Worm (Caenorhabditis elegans): ENCODE results near the gene nphp-2.

DNA sequence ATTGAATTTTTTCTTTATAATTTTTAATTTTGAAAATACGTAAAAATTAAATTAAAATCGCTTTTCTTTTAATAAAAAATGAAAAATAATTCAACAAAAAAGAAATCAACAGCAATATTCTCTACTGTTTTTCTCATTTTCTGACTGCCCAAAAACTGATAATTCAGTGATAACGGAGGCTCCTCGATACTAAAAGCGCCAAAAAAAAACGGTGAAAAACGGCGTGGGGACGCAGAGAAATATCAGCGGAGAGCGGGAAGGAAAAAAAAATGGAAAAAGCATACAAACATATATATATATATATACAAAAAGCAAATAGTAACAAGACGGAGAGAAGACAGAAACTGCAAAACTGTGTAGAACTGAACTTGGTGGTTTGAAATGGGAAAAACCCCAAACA is 12.5 kb upstream of the nphp-2 start:
- no peak for TF ChIP-seq ama-1 (optimal IDR thresholded peaks at IDR 0.05)
- no peak for TF ChIP-seq pes-1 (GFP tag; IDR thresholded peaks at IDR 0.05)
- no peak for TF ChIP-seq ets-7 (tag; optimal IDR thresholded peaks at IDR 0.05)
- no peak for TF ChIP-seq tbx-11 (GFP tag; IDR thresholded peaks at IDR 0.05)
- TF ChIP-seq aly-1 (tag; optimal IDR thresholded peaks at IDR 0.05), result no peak
- no peak for TF ChIP-seq ceh-36 (tag; optimal IDR thresholded peaks at IDR 0.05)
- no peak for TF ChIP-seq tra-4 (tag; optimal IDR thresholded peaks at IDR 0.05)
- TF ChIP-seq hnd-1 (tag; optimal IDR thresholded peaks at IDR 0.05), result no peak
- no peak for TF ChIP-seq flt-1 (GFP tag; IDR thresholded peaks at IDR 0.05)
- TF ChIP-seq hmg-4 (GFP tag; optimal IDR thresholded peaks at IDR 0.05), result no peak

Data from whole organism, early embryonic.